Fruit fly (Drosophila melanogaster): ENCODE measurements around the gene Fad2.

The Fad2 gene

DNA sequence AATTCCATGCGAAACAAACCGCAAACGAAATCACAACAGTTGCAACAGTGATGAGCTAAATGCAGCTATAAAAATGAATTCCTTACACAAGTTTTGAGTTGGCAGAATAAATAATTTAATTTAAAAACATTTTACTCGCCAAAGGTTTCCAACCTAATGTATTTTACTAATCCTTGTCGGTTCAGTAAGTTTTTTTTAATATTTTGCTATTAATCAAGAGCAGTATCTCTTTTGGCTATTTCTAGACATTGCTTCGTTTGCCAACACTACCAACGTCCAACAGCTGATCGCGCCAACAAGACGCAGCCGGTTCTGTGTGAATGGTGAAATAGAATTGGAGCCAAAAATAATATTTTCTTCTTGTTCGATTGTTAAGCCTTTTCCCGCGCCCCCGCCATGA lies 41.4 kb downstream of the Fad2 start, which contains the start of the genes CG32075, CG45101 and SuUR (continued):
- TF ChIP-seq Chrac-16 (GFP tag; optimal IDR thresholded peaks at IDR 0.05): peak; percentile 93
- TF ChIP-seq ttk (GFP tag; IDR thresholded peaks at IDR 0.05): peak; percentile 81
- TF ChIP-seq CG4854 (GFP tag; optimal IDR thresholded peaks at IDR 0.05): peak; percentile 84
- TF ChIP-seq MBD-R2 (GFP tag; IDR thresholded peaks at IDR 0.05): peak; percentile 98
- TF ChIP-seq az2 (GFP tag; optimal IDR thresholded peaks at IDR 0.05): peak; percentile 87
- TF ChIP-seq otp (GFP tag; IDR thresholded peaks at IDR 0.05): peak; percentile 78; the same call in 2 of the 3 replicates
- TF ChIP-seq Dp (GFP tag; optimal IDR thresholded peaks at IDR 0.05): peak; percentile 63
- TF ChIP-seq Drgx (GFP tag; IDR thresholded peaks at IDR 0.05): peak; percentile 82
- TF ChIP-seq CG10431 (GFP tag; optimal IDR thresholded peaks at IDR 0.05): peak; percentile 48
- TF ChIP-seq disco-r (GFP tag; optimal IDR thresholded peaks at IDR 0.05): peak; percentile 51
- peak; percentile 74 for TF ChIP-seq Oaz (GFP tag; IDR thresholded peaks at IDR 0.05)
- TF ChIP-seq lab (GFP tag; optimal IDR thresholded peaks at IDR 0.05): peak; percentile 81
- peak; percentile 61 for TF ChIP-seq CG30020 (tag; optimal IDR thresholded peaks at IDR 0.05)
- peak; percentile 73 for TF ChIP-seq HmgD (GFP tag; optimal IDR thresholded peaks at IDR 0.05)
- TF ChIP-seq trem (tag; optimal IDR thresholded peaks at IDR 0.05): peak; percentile 79
- peak; percentile 89 for TF ChIP-seq ind (GFP tag; optimal IDR thresholded peaks at IDR 0.05)
- TF ChIP-seq shn (GFP tag; optimal IDR thresholded peaks at IDR 0.05): peak; percentile 92
- TF ChIP-seq nerfin-1 (tag; optimal IDR thresholded peaks at IDR 0.05): peak; percentile 77
- TF ChIP-seq insv (GFP tag; optimal IDR thresholded peaks at IDR 0.05): peak in 1 of 2 experiments; percentile 69
- TF ChIP-seq CG17186 (GFP tag; optimal IDR thresholded peaks at IDR 0.05): peak; percentile 55
- peak; percentile 60 for TF ChIP-seq ATbp (GFP tag; optimal IDR thresholded peaks at IDR 0.05)
- TF ChIP-seq CG7372 (GFP tag; IDR thresholded peaks at IDR 0.05): peak; percentile 80
- peak; percentile 78 for TF ChIP-seq CG11695 (GFP tag; IDR thresholded peaks at IDR 0.05)
- TF ChIP-seq CG14710 (tag; optimal IDR thresholded peaks at IDR 0.05): peak; percentile 63
- no peak for TF ChIP-seq ash1 (GFP tag; optimal IDR thresholded peaks at IDR 0.05)
- TF ChIP-seq CG16813 (GFP tag; IDR thresholded peaks at IDR 0.05; ENCODE audit: partially characterized antibody): no peak
- peak; percentile 75 for TF ChIP-seq Myb (GFP tag; optimal IDR thresholded peaks at IDR 0.05)
- peak; percentile 72; the same call in 2 of the 3 replicates for TF ChIP-seq CG14050 (GFP tag; IDR thresholded peaks at IDR 0.05)
- peak; percentile 90 for TF ChIP-seq Hr3 (GFP tag; optimal IDR thresholded peaks at IDR 0.05)
- peak; percentile 82 for TF ChIP-seq CG8388 (GFP tag; optimal IDR thresholded peaks at IDR 0.05)
- TF ChIP-seq NfI (GFP tag; optimal IDR thresholded peaks at IDR 0.05): peak; percentile 91
- peak; percentile 70 for TF ChIP-seq Optix (GFP tag; IDR thresholded peaks at IDR 0.05)
- TF ChIP-seq tll (GFP tag; optimal IDR thresholded peaks at IDR 0.05): peak in 1 of 2 experiments; percentile 30
- TF ChIP-seq vvl (GFP tag; IDR thresholded peaks at IDR 0.05): peak; percentile 91
- TF ChIP-seq btn (GFP tag; optimal IDR thresholded peaks at IDR 0.05): no peak
- no peak for TF ChIP-seq CG13894 (tag; optimal IDR thresholded peaks at IDR 0.05)
- peak; percentile 71 for TF ChIP-seq CG3163 (GFP tag; optimal IDR thresholded peaks at IDR 0.05)
- peak; percentile 94 for TF ChIP-seq zfh2 (GFP tag; optimal IDR thresholded peaks at IDR 0.05)
- peak; percentile 87 to 90 for TF ChIP-seq Pdp1 (GFP tag; optimal IDR thresholded peaks at IDR 0.05)
- TF ChIP-seq Fer3 (tag; optimal IDR thresholded peaks at IDR 0.05): peak; percentile 74

DNA sequence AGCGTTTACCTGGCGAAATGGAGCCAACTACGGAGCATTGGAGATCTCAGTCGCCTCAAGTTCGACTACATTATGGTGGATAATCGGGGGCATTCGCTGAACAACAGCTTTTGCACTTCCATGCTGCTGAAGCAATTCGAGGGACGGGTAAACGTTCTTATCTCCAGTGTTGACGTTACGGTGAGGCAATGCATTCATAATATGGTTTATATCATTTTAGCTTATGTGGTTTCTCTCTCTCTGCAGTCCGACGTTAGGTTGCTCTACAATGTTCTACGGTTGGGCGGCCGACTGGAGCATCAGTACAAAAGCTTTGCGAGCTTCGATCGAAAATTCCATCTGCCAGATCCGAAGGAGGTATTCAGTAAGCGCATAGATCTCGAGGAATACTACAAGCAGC lies 42.5 kb downstream of the Fad2 start:
- TF ChIP-seq caup (GFP tag; optimal IDR thresholded peaks at IDR 0.05; ENCODE audit: severe bottlenecking) (no peak), Ada2b (GFP tag; IDR thresholded peaks at IDR 0.05) (no peak), row (GFP tag; IDR thresholded peaks at IDR 0.05) (no peak), CG12391 (tag; optimal IDR thresholded peaks at IDR 0.05) (no peak), Doc2 (GFP tag; IDR thresholded peaks at IDR 0.05) (no peak), Mrtf (GFP tag; IDR thresholded peaks at IDR 0.05) (no peak), CG8944 (GFP tag; optimal IDR thresholded peaks at IDR 0.05) (no peak), mam (GFP tag; optimal IDR thresholded peaks at IDR 0.05) (no peak), Dref (GFP tag; IDR thresholded peaks at IDR 0.05) (no peak), rib (GFP tag; IDR thresholded peaks at IDR 0.05) (no peak), CG1603 (tag; optimal IDR thresholded peaks at IDR 0.05) (no peak), nom (GFP tag; optimal IDR thresholded peaks at IDR 0.05) (peak; percentile 48), Atf6 (GFP tag; IDR thresholded peaks at IDR 0.05) (no peak), Dip3 (GFP tag; optimal IDR thresholded peaks at IDR 0.05) (no peak)
